Fruit fly (Drosophila melanogaster) whole organism, prepupa: Measurements from ENCODE around the gene CG15580.

Source experiments
- CG11762 ChIP-seq: fragments of 200-800 bp; sonication (Bioruptor generic); optimal IDR thresholded peaks from 3 replicates; lab custom pipeline; 2016; ENCODE audit warnings: missing biosample characterization, missing genetic modification characterization; ENCODE audit not compliant: insufficient read depth
- CG15336 ChIP-seq: fragments of 200-800 bp; sonication (Bioruptor generic); IDR thresholded peaks from 2 replicates; pipeline ENCODE4 v1.3.6; 2022; ENCODE audit warnings: missing biosample characterization, missing genetic modification characterization
- CG31627 ChIP-seq: fragments of 200-800 bp; sonication (Bioruptor generic); optimal IDR thresholded peaks from 3 replicates; lab custom pipeline; 2016; ENCODE audit warnings: missing biosample characterization, missing genetic modification characterization
- Ets96B ChIP-seq: fragments of 200-800 bp; optimal IDR thresholded peaks from 2 replicates; lab custom pipeline; 2019; ENCODE audit warnings: missing biosample characterization, mild to moderate bottlenecking, missing genetic modification characterization, moderate library complexity
- Gug ChIP-seq: fragments of 200-800 bp; sonication (Bioruptor generic); IDR thresholded peaks from 2 replicates; pipeline ENCODE4 v1.3.6; 2022; ENCODE audit warnings: missing biosample characterization, missing genetic modification characterization
- Sox102F ChIP-seq: fragments of 200-800 bp; sonication (Bioruptor generic); optimal IDR thresholded peaks from 2 replicates; lab custom pipeline; 2016; ENCODE audit warnings: missing biosample characterization, mild to moderate bottlenecking, missing genetic modification characterization
- esn ChIP-seq: fragments of 200-800 bp; sonication (Bioruptor generic); optimal IDR thresholded peaks from 2 replicates; lab custom pipeline; 2016; ENCODE audit warnings: missing biosample characterization, mild to moderate bottlenecking, missing genetic modification characterization, moderate library complexity
- salr ChIP-seq, 2 experiments: fragments of 200-800 bp; sonication (Bioruptor generic); optimal IDR thresholded peaks; 3 replicates each; lab custom pipeline; 2016 to 2018; ENCODE audit warnings: missing biosample characterization in 2 of 2, missing genetic modification characterization in 2 of 2, mild to moderate bottlenecking in 1 of 2
- ss ChIP-seq, 2 experiments: fragments of 200-800 bp; sonication (Bioruptor generic); optimal IDR thresholded peaks; 2 replicates in 1 of 2; 3 replicates in 1 of 2; lab custom pipeline; 2017 to 2018; ENCODE audit warnings: mild to moderate bottlenecking in 2 of 2, missing biosample characterization in 2 of 2, missing genetic modification characterization in 2 of 2, moderate library complexity in 1 of 2

dm6 chr3R:6057436-6057835, at the start of gene CG15580:
- TF ChIP-seq CG15336 (GFP tag; lab: Robert Waterston, UW) (no peak), CG31627 (GFP tag; lab: Kevin White, UChicago) (no peak), CG11762 (GFP tag; lab: Kevin White, UChicago) (no peak), Sox102F (no peak), esn (GFP tag; lab: Kevin White, UChicago) (no peak), ss (GFP tag; optimal IDR thresholded peaks at IDR 0.05; lab: Kevin White, UChicago) (no peak), salr (GFP tag; optimal IDR thresholded peaks at IDR 0.05; lab: Kevin White, UChicago) (no peak), Ets96B (tag; lab: Kevin White, UChicago) (no peak), Gug (GFP tag; lab: Robert Waterston, UW) (no peak)
